Worm (Caenorhabditis elegans) whole organism, young adult: ENCODE results near the gene ttll-5.

Experiments
- B0019.2 ChIP-seq: fragments of 200-800 bp; sonication (Bioruptor generic); conservative IDR thresholded peaks from 2 replicates; pipeline ENCODE4 v1.3.6; 2022; ENCODE audit warnings: missing genetic modification reagents, missing genetic modification characterization, missing compliant biosample characterization
- B0035.1 ChIP-seq: sonication (generic microtip); optimal IDR thresholded peaks from 2 replicates; lab custom pipeline; 2016; ENCODE audit warnings: missing genetic modification characterization, mild to moderate bottlenecking, missing compliant biosample characterization, missing genotype, missing genetic modification reagents
- B0336.3 ChIP-seq: fragments of 200-800 bp; sonication (Bioruptor generic); IDR thresholded peaks from 2 replicates; pipeline ENCODE4 v1.3.6; 2022; ENCODE audit warnings: missing genetic modification characterization, missing compliant biosample characterization
- C06A6.2 ChIP-seq: fragments of 200-800 bp; sonication (Bioruptor generic); conservative IDR thresholded peaks from 2 replicates; pipeline ENCODE4 v1.3.6; 2022; ENCODE audit warnings: missing genetic modification characterization, missing compliant biosample characterization
- C17E4.6 ChIP-seq: fragments of 200-800 bp; sonication (Bioruptor generic); IDR thresholded peaks from 2 replicates; pipeline ENCODE4 v1.3.6; 2022; ENCODE audit warnings: missing genetic modification reagents, missing genetic modification characterization, missing compliant biosample characterization
- F23B12.7 ChIP-seq: sonication (generic microtip); optimal IDR thresholded peaks from 2 replicates; lab custom pipeline; 2017; ENCODE audit warnings: missing genetic modification characterization, mild to moderate bottlenecking, missing compliant biosample characterization, antibody characterized with exemption, moderate library complexity; ENCODE audit not compliant: insufficient read depth
- F33H1.4 ChIP-seq: fragments of 200-800 bp; sonication (Bioruptor generic); IDR thresholded peaks from 2 replicates; pipeline ENCODE4 v1.3.6; 2022; ENCODE audit warnings: missing genetic modification reagents, missing genetic modification characterization, missing compliant biosample characterization
- K11D2.4 ChIP-seq: fragments of 200-800 bp; sonication (Bioruptor generic); IDR thresholded peaks from 2 replicates; pipeline ENCODE4 v1.3.6; 2022; ENCODE audit warnings: missing genetic modification reagents, missing genetic modification characterization, missing compliant biosample characterization
- K12H6.12 ChIP-seq: fragments of 200-800 bp; sonication (Bioruptor generic); optimal IDR thresholded peaks from 2 replicates; lab custom pipeline; 2018; ENCODE audit warnings: mild to moderate bottlenecking, missing genetic modification characterization, missing compliant biosample characterization
- Y53G8AR.9 ChIP-seq: fragments of 200-800 bp; sonication (Bioruptor generic); conservative IDR thresholded peaks from 2 replicates; pipeline ENCODE4 v1.3.6; 2022; ENCODE audit warnings: missing genetic modification reagents, missing genetic modification characterization, missing compliant biosample characterization
- Y79H2A.3 ChIP-seq: fragments of 200-800 bp; sonication (Bioruptor generic); conservative IDR thresholded peaks from 2 replicates; pipeline ENCODE4 v1.3.6; 2022; ENCODE audit warnings: missing genetic modification reagents, missing genetic modification characterization, missing compliant biosample characterization
- Y95B8A.8 ChIP-seq: fragments of 200-800 bp; sonication (Bioruptor generic); IDR thresholded peaks from 2 replicates; pipeline ENCODE4 v1.3.6; 2022; ENCODE audit warnings: missing genetic modification reagents, missing genetic modification characterization, missing compliant biosample characterization
- ZK185.1 ChIP-seq: sonication (generic microtip); optimal IDR thresholded peaks from 2 replicates; lab custom pipeline; 2016; ENCODE audit warnings: mild to moderate bottlenecking, missing genetic modification characterization, missing compliant biosample characterization; ENCODE audit not compliant: poor library complexity, severe bottlenecking
- attf-3 ChIP-seq: fragments of 200-800 bp; sonication (Bioruptor generic); conservative IDR thresholded peaks from 2 replicates; pipeline ENCODE4 v1.3.6; 2022; ENCODE audit warnings: missing genetic modification reagents, missing genetic modification characterization, missing compliant biosample characterization
- attf-5 ChIP-seq: fragments of 200-800 bp; sonication (Bioruptor generic); optimal IDR thresholded peaks from 2 replicates; lab custom pipeline; 2018; ENCODE audit warnings: mild to moderate bottlenecking, missing genetic modification characterization, missing compliant biosample characterization
- bed-2 ChIP-seq: fragments of 200-800 bp; sonication (Bioruptor generic); IDR thresholded peaks from 2 replicates; pipeline ENCODE4 v1.3.6; 2022; ENCODE audit warnings: missing genetic modification reagents, missing genetic modification characterization, missing compliant biosample characterization
- ceh-100 ChIP-seq: fragments of 200-800 bp; sonication (Bioruptor generic); IDR thresholded peaks from 2 replicates; pipeline ENCODE4 v1.3.6; 2022; ENCODE audit warnings: missing genetic modification reagents, missing genetic modification characterization, missing compliant biosample characterization
- ceh-27 ChIP-seq: fragments of 200-800 bp; sonication (Bioruptor generic); optimal IDR thresholded peaks from 2 replicates; lab custom pipeline; 2018; ENCODE audit warnings: mild to moderate bottlenecking, missing genetic modification characterization, moderate library complexity, missing compliant biosample characterization
- ceh-91 ChIP-seq: fragments of 200-800 bp; sonication (Bioruptor generic); IDR thresholded peaks from 2 replicates; pipeline ENCODE4 v1.3.6; 2022; ENCODE audit warnings: missing genetic modification reagents, missing genetic modification characterization, missing compliant biosample characterization
- chd-7 ChIP-seq: sonication (generic microtip); optimal IDR thresholded peaks from 2 replicates; lab custom pipeline; 2016; ENCODE audit warnings: mild to moderate bottlenecking, missing genetic modification characterization, moderate library complexity, missing compliant biosample characterization
- die-1 ChIP-seq: sonication (generic microtip); optimal IDR thresholded peaks from 2 replicates; lab custom pipeline; 2016; ENCODE audit warnings: missing genotype, mild to moderate bottlenecking, missing genetic modification characterization, missing compliant biosample characterization
- efl-1 ChIP-seq: fragments of 150-350 bp; optimal IDR thresholded peaks from 2 replicates; lab custom pipeline; 2014; ENCODE audit warnings: missing biosample characterization, missing genetic modification reagents, missing genetic modification characterization
- egl-44 ChIP-seq: fragments of 200-800 bp; sonication (Bioruptor generic); IDR thresholded peaks from 2 replicates; pipeline ENCODE4 v1.3.6; 2022; ENCODE audit warnings: missing genetic modification reagents, missing genetic modification characterization, missing compliant biosample characterization
- egrh-3 ChIP-seq: fragments of 200-800 bp; sonication (Bioruptor generic); IDR thresholded peaks from 2 replicates; pipeline ENCODE4 v1.3.6; 2022; ENCODE audit warnings: missing genetic modification reagents, missing genetic modification characterization, missing compliant biosample characterization
- ekl-4 ChIP-seq: fragments of 200-800 bp; sonication (Bioruptor generic); IDR thresholded peaks from 2 replicates; pipeline ENCODE4 v1.3.6; 2022; ENCODE audit warnings: missing genetic modification reagents, missing genetic modification characterization, missing compliant biosample characterization
- hmg-1.2 ChIP-seq: fragments of 200-800 bp; sonication (Bioruptor generic); IDR thresholded peaks from 2 replicates; pipeline ENCODE4 v1.3.6; 2022; ENCODE audit warnings: missing genetic modification reagents, missing genetic modification characterization, missing compliant biosample characterization
- hsf-1 ChIP-seq: fragments of 200-800 bp; sonication (Bioruptor generic); IDR thresholded peaks from 2 replicates; pipeline ENCODE4 v1.3.6; 2022; ENCODE audit warnings: missing genetic modification reagents, missing genetic modification characterization, missing compliant biosample characterization
- let-607 ChIP-seq, 2 experiments: fragments of 200-800 bp in 1 of 2; sonication (Bioruptor generic) in 1 of 2; sonication (generic microtip) in 1 of 2; optimal IDR thresholded peaks; 2 replicates each; lab custom pipeline; 2016 to 2018; ENCODE audit warnings: mild to moderate bottlenecking in 2 of 2, missing compliant biosample characterization in 2 of 2, missing genetic modification characterization in 2 of 2, moderate library complexity in 2 of 2, missing genotype in 1 of 2
- lin-26 ChIP-seq: fragments of 200-800 bp; sonication (Bioruptor generic); IDR thresholded peaks from 2 replicates; pipeline ENCODE4 v1.3.6; 2022; ENCODE audit warnings: missing genetic modification reagents, missing genetic modification characterization, missing compliant biosample characterization
- lin-35 ChIP-seq, 3 experiments: fragments of 150-350 bp in 2 of 3; sonication (generic microtip) in 1 of 3; optimal IDR thresholded peaks; 2 replicates each; lab custom pipeline; 2014 to 2018; ENCODE audit warnings: missing biosample characterization in 3 of 3, missing genetic modification characterization in 3 of 3, missing genetic modification reagents in 3 of 3
- lin-54 ChIP-seq: fragments of 200-800 bp; sonication (Bioruptor generic); optimal IDR thresholded peaks from 2 replicates; lab custom pipeline; 2018; ENCODE audit warnings: mild to moderate bottlenecking, missing genetic modification characterization, missing compliant biosample characterization
- madf-10 ChIP-seq: sonication (generic microtip); optimal IDR thresholded peaks from 2 replicates; lab custom pipeline; 2016; ENCODE audit warnings: mild to moderate bottlenecking, missing genetic modification characterization, missing compliant biosample characterization
- madf-3 ChIP-seq: fragments of 200-800 bp; sonication (Bioruptor generic); IDR thresholded peaks from 2 replicates; pipeline ENCODE4 v1.3.6; 2022; ENCODE audit warnings: missing genetic modification reagents, missing genetic modification characterization, missing compliant biosample characterization
- madf-6 ChIP-seq: fragments of 200-800 bp; sonication (Bioruptor generic); IDR thresholded peaks from 2 replicates; pipeline ENCODE4 v1.3.6; 2022; ENCODE audit warnings: missing genetic modification reagents, missing genetic modification characterization, missing compliant biosample characterization
- mcd-1 ChIP-seq: fragments of 200-800 bp; sonication (Bioruptor generic); IDR thresholded peaks from 2 replicates; pipeline ENCODE4 v1.3.6; 2022; ENCODE audit warnings: missing genetic modification reagents, missing genetic modification characterization, missing compliant biosample characterization
- nfyb-1 ChIP-seq: fragments of 200-800 bp; sonication (Bioruptor generic); IDR thresholded peaks from 2 replicates; pipeline ENCODE4 v1.3.6; 2022; ENCODE audit warnings: missing genetic modification reagents, missing genetic modification characterization, missing compliant biosample characterization
- nhr-80 ChIP-seq: sonication (generic microtip); optimal IDR thresholded peaks from 2 replicates; lab custom pipeline; 2016; ENCODE audit warnings: missing genetic modification characterization, missing compliant biosample characterization
- nhr-90 ChIP-seq: sonication (generic microtip); optimal IDR thresholded peaks from 2 replicates; lab custom pipeline; 2016; ENCODE audit warnings: missing genotype, mild to moderate bottlenecking, missing genetic modification characterization, missing compliant biosample characterization
- pbrm-1 ChIP-seq: fragments of 200-800 bp; sonication (Bioruptor generic); IDR thresholded peaks from 2 replicates; pipeline ENCODE4 v1.3.6; 2022; ENCODE audit warnings: missing genetic modification reagents, missing genetic modification characterization, missing compliant biosample characterization
- rcor-1 ChIP-seq: fragments of 200-800 bp; sonication (Bioruptor generic); IDR thresholded peaks from 2 replicates; pipeline ENCODE4 v1.3.6; 2022; ENCODE audit warnings: missing genetic modification reagents, missing genetic modification characterization, missing compliant biosample characterization
- sea-2 ChIP-seq: fragments of 200-800 bp; sonication (Bioruptor generic); IDR thresholded peaks from 2 replicates; pipeline ENCODE4 v1.3.6; 2022; ENCODE audit warnings: missing genetic modification characterization, missing compliant biosample characterization
- snpc-3.4 ChIP-seq: sonication (generic microtip); optimal IDR thresholded peaks from 2 replicates; lab custom pipeline; 2017; ENCODE audit warnings: missing genetic modification characterization, mild to moderate bottlenecking, missing compliant biosample characterization, antibody characterized with exemption, moderate library complexity, missing genotype, missing genetic modification reagents
- unc-130 ChIP-seq: sonication (generic microtip); optimal IDR thresholded peaks from 2 replicates; lab custom pipeline; 2016; ENCODE audit warnings: missing genetic modification reagents, missing genetic modification characterization, missing compliant biosample characterization
- ztf-18 ChIP-seq: sonication (generic microtip); optimal IDR thresholded peaks from 2 replicates; lab custom pipeline; 2016; ENCODE audit warnings: missing genotype, mild to moderate bottlenecking, missing genetic modification characterization, missing compliant biosample characterization
- ztf-26 ChIP-seq: sonication (generic microtip); optimal IDR thresholded peaks from 2 replicates; lab custom pipeline; 2017; ENCODE audit warnings: missing genetic modification characterization, missing compliant biosample characterization
- ztf-6 ChIP-seq: fragments of 200-800 bp; sonication (Bioruptor generic); IDR thresholded peaks from 2 replicates; pipeline ENCODE4 v1.3.6; 2022; ENCODE audit warnings: missing genetic modification reagents, missing genetic modification characterization, missing compliant biosample characterization

Gene ttll-5

DNA sequence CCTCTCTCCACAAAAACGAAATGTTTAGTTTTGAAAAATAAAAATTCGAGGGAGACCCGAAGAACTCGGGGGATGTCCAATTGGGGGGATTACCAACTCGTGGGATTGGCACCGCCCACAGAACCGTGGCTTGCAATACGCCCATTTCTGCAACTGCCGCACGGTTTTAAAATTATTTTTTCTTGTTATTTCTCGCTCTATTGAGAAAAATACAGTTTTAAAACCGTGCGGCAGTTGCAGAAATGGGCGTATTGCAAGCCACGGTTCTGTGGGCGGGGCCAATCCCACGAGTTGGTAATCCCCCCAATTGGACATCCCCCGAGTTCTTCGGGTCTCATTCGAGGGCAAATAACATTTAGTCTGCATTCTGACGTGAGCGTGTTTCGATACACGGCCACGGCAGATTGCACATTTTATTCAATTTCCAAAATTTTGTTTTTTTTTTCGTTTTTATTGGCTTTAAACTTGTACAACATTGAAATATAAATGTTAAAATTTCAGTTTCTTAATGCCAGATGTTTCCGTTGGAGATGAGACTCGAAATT, 3.9 kb upstream of the ttll-5 start, which contains the start of the genes C55A6.1 and C55A6.10 (continued):
- TF ChIP-seq Y95B8A.8 (peak; percentile 78; the same call in 1 of the 2 replicates), ztf-18 (tag; lab: Kevin White, UChicago) (peak; percentile 86), efl-1 (GFP tag; lab: Kevin White, UChicago) (peak; percentile 23), ekl-4 (GFP tag; lab: Robert Waterston, UW) (peak; percentile 90), lin-26 (GFP tag; lab: Robert Waterston, UW) (0 out of 2 replicates have a peak, but pooled peaks have one; percentile 54), lin-54 (GFP tag; lab: Kevin White, UChicago) (peak; percentile 72), sea-2 (0 out of 2 replicates have a peak, but pooled peaks have one; percentile 27), egl-44 (GFP tag; lab: Robert Waterston, UW) (peak; percentile 65; the same call in 1 of the 2 replicates), ceh-27 (GFP tag; lab: Kevin White, UChicago) (peak; percentile 72), rcor-1 (GFP tag; lab: Robert Waterston, UW) (peak; percentile 80), mcd-1 (GFP tag; lab: Robert Waterston, UW) (peak; percentile 91), B0336.3 (0 out of 2 replicates have a peak, but pooled peaks have one; percentile 54), ztf-6 (GFP tag; lab: Robert Waterston, UW) (0 out of 2 replicates have a peak, but pooled peaks have one; percentile 17), pbrm-1 (GFP tag; lab: Robert Waterston, UW) (peak; percentile 93), K12H6.12 (tag; lab: Kevin White, UChicago) (peak; percentile 50), C17E4.6 (GFP tag; lab: Robert Waterston, UW) (peak; percentile 67), let-607 (tag; optimal IDR thresholded peaks at IDR 0.05; lab: Kevin White, UChicago) (peak in 1 of 2 experiments; percentile 29), madf-10 (tag; lab: Kevin White, UChicago) (peak; percentile 73), die-1 (tag; lab: Kevin White, UChicago) (peak; percentile 15), Y53G8AR.9 (GFP tag; lab: Robert Waterston, UW) (peak; percentile 70; the same call in 1 of the 2 replicates), B0019.2 (peak; percentile 72; the same call in 1 of the 2 replicates), K11D2.4 (peak; percentile 78; the same call in 1 of the 2 replicates), attf-3 (peak; percentile 69), hsf-1 (GFP tag; lab: Robert Waterston, UW) (peak; percentile 38), attf-5 (GFP tag; lab: Kevin White, UChicago) (peak; percentile 86), ceh-100 (peak; percentile 97), hmg-1.2 (GFP tag; lab: Robert Waterston, UW) (peak; percentile 64; the same call in 1 of the 2 replicates), nhr-80 (tag; lab: Kevin White, UChicago) (peak; percentile 70), F23B12.7 (tag; lab: Kevin White, UChicago) (peak; percentile 56), F33H1.4 (GFP tag; lab: Robert Waterston, UW) (peak; percentile 64), C06A6.2 (GFP tag; lab: Robert Waterston, UW) (peak; percentile 83), snpc-3.4 (tag; lab: Kevin White, UChicago) (peak; percentile 69), ZK185.1 (tag; lab: Kevin White, UChicago) (peak; percentile 64), bed-2 (GFP tag; lab: Robert Waterston, UW) (peak; percentile 50; the same call in 1 of the 2 replicates), ceh-91 (GFP tag; lab: Robert Waterston, UW) (peak; percentile 74), lin-35 (GFP tag; optimal IDR thresholded peaks at IDR 0.05; lab: Kevin White, UChicago) (peak in 1 of 3 experiments; percentile 66), chd-7 (tag; lab: Kevin White, UChicago) (peak; percentile 50), madf-3 (peak; percentile 64; the same call in 1 of the 2 replicates), egrh-3 (GFP tag; lab: Robert Waterston, UW) (peak; percentile 69; the same call in 1 of the 2 replicates), nfyb-1 (GFP tag; lab: Robert Waterston, UW) (peak; percentile 97), ztf-26 (tag; lab: Kevin White, UChicago) (peak; percentile 51), nhr-90 (tag; lab: Kevin White, UChicago) (peak; percentile 20), madf-6 (GFP tag; lab: Robert Waterston, UW) (peak; percentile 71), Y79H2A.3 (GFP tag; lab: Robert Waterston, UW) (peak; percentile 70; the same call in 1 of the 2 replicates), unc-130 (peak; percentile 59), B0035.1 (tag; lab: Kevin White, UChicago) (peak; percentile 35)
